Fruit fly (Drosophila melanogaster) whole organism, embryonic: Measurements from ENCODE around the gene CG1628.

Experiments
- Blimp-1 ChIP-seq: fragments of 200-800 bp; sonication (Bioruptor generic); optimal IDR thresholded peaks from 3 replicates; lab custom pipeline; 2018; ENCODE audit warnings: missing biosample characterization, missing genetic modification characterization, mild to moderate bottlenecking, moderate library complexity, missing genetic modification reagents
- CG10209 ChIP-seq: fragments of 200-800 bp; sonication (Bioruptor generic); optimal IDR thresholded peaks from 3 replicates; lab custom pipeline; 2017; ENCODE audit warnings: missing biosample characterization, mild to moderate bottlenecking, missing genetic modification characterization, missing genetic modification reagents
- CG10366 ChIP-seq: fragments of 200-800 bp; sonication (Bioruptor generic); IDR thresholded peaks from 2 replicates; pipeline ENCODE4 v1.3.6; 2022; ENCODE audit warnings: missing biosample characterization, missing genetic modification characterization
- CG10565 ChIP-seq: fragments of 200-800 bp; sonication (Bioruptor generic); optimal IDR thresholded peaks from 3 replicates; lab custom pipeline; 2016; ENCODE audit warnings: missing biosample characterization, mild to moderate bottlenecking, missing genetic modification characterization
- CG11456 ChIP-seq: fragments of 200-800 bp; sonication (Bioruptor generic); IDR thresholded peaks from 3 replicates; pipeline ENCODE4 v1.3.6; 2022; ENCODE audit warnings: missing biosample characterization, missing genetic modification characterization
- CG11504 ChIP-seq: fragments of 200-800 bp; sonication (Bioruptor generic); optimal IDR thresholded peaks from 3 replicates; lab custom pipeline; 2019; ENCODE audit warnings: missing biosample characterization, mild to moderate bottlenecking, missing genetic modification characterization, moderate library complexity
- CG12299 ChIP-seq: fragments of 200-800 bp; sonication (Bioruptor generic); optimal IDR thresholded peaks from 2 replicates; lab custom pipeline; 2018; ENCODE audit warnings: missing biosample characterization, mild to moderate bottlenecking, missing genetic modification characterization
- CG13775 ChIP-seq: fragments of 200-800 bp; sonication (Bioruptor generic); optimal IDR thresholded peaks from 3 replicates; lab custom pipeline; 2017; ENCODE audit warnings: missing biosample characterization, mild to moderate bottlenecking, missing genetic modification characterization
- CG15479 ChIP-seq: fragments of 200-800 bp; sonication (Bioruptor generic); optimal IDR thresholded peaks from 3 replicates; lab custom pipeline; 2019; ENCODE audit warnings: missing biosample characterization, mild to moderate bottlenecking, missing genetic modification characterization, moderate library complexity
- CG15601 ChIP-seq: fragments of 200-800 bp; sonication (Bioruptor generic); optimal IDR thresholded peaks from 3 replicates; lab custom pipeline; 2019; ENCODE audit warnings: missing biosample characterization, mild to moderate bottlenecking, missing genetic modification characterization, moderate library complexity
- CG18599 ChIP-seq: fragments of 200-800 bp; sonication (Bioruptor generic); optimal IDR thresholded peaks from 3 replicates; lab custom pipeline; 2017; ENCODE audit warnings: missing biosample characterization, missing genetic modification characterization, mild to moderate bottlenecking, moderate library complexity, missing genetic modification reagents
- CG18764 ChIP-seq: fragments of 200-800 bp; sonication (Bioruptor generic); optimal IDR thresholded peaks from 3 replicates; lab custom pipeline; 2016; ENCODE audit warnings: missing biosample characterization, missing genetic modification characterization
- CG2678 ChIP-seq: fragments of 200-800 bp; sonication (Bioruptor generic); optimal IDR thresholded peaks from 3 replicates; lab custom pipeline; 2019; ENCODE audit warnings: missing biosample characterization, mild to moderate bottlenecking, missing genetic modification characterization, moderate library complexity
- CG2875 ChIP-seq: fragments of 200-800 bp; sonication (Bioruptor generic); optimal IDR thresholded peaks from 2 replicates; lab custom pipeline; 2017; ENCODE audit warnings: missing biosample characterization, mild to moderate bottlenecking, missing genetic modification characterization, missing genetic modification reagents
- CG42726 ChIP-seq: fragments of 200-800 bp; sonication (Bioruptor generic); IDR thresholded peaks from 2 replicates; pipeline ENCODE4 v1.3.6; 2022; ENCODE audit warnings: missing biosample characterization, missing genetic modification characterization; ENCODE audit not compliant: partially characterized antibody
- CG4328 ChIP-seq: fragments of 200-800 bp; sonication (Bioruptor generic); optimal IDR thresholded peaks from 3 replicates; lab custom pipeline; 2017; ENCODE audit warnings: missing biosample characterization, missing genetic modification reagents, missing genetic modification characterization
- CG4820 ChIP-seq: fragments of 200-800 bp; sonication (Bioruptor generic); optimal IDR thresholded peaks from 3 replicates; lab custom pipeline; 2016; ENCODE audit warnings: missing biosample characterization, missing genetic modification characterization
- CG6272 ChIP-seq: fragments of 200-800 bp; sonication (Bioruptor generic); IDR thresholded peaks from 2 replicates; pipeline ENCODE4 v1.3.6; 2022; ENCODE audit warnings: missing biosample characterization, missing genetic modification characterization
- CG6689 ChIP-seq: fragments of 200-800 bp; sonication (Bioruptor generic); IDR thresholded peaks from 2 replicates; pipeline ENCODE4 v1.3.6; 2022; ENCODE audit warnings: missing biosample characterization, missing genetic modification characterization
- CG7839 ChIP-seq: fragments of 200-800 bp; sonication (Bioruptor generic); optimal IDR thresholded peaks from 3 replicates; lab custom pipeline; 2018; ENCODE audit warnings: missing biosample characterization, mild to moderate bottlenecking, missing genetic modification characterization, moderate library complexity
- CG8290 ChIP-seq, 3 experiments: fragments of 200-800 bp; sonication (Bioruptor generic); optimal IDR thresholded peaks; 2 replicates each; lab custom pipeline; 2016 to 2019; ENCODE audit warnings: missing biosample characterization in 3 of 3, missing genetic modification characterization in 3 of 3, mild to moderate bottlenecking in 2 of 3, moderate library complexity in 1 of 3
- CHES-1-like ChIP-seq: fragments of 200-800 bp; sonication (Bioruptor generic); optimal IDR thresholded peaks from 2 replicates; lab custom pipeline; 2016; ENCODE audit warnings: missing biosample characterization, missing genetic modification characterization
- MTF-1 ChIP-seq: fragments of 200-800 bp; sonication (Bioruptor generic); optimal IDR thresholded peaks from 2 replicates; lab custom pipeline; 2018; ENCODE audit warnings: missing biosample characterization, mild to moderate bottlenecking, missing genetic modification characterization, borderline replicate concordance
- NC2α ChIP-seq: fragments of 200-800 bp; sonication (Bioruptor generic); optimal IDR thresholded peaks from 2 replicates; lab custom pipeline; 2016; ENCODE audit warnings: missing biosample characterization, missing genetic modification characterization
- Opbp ChIP-seq: fragments of 200-800 bp; sonication (Bioruptor generic); IDR thresholded peaks from 3 replicates; pipeline ENCODE4 v1.3.6; 2022; ENCODE audit warnings: missing biosample characterization, missing genetic modification characterization; ENCODE audit not compliant: partially characterized antibody
- PHDP ChIP-seq: fragments of 200-800 bp; sonication (Bioruptor generic); optimal IDR thresholded peaks from 3 replicates; lab custom pipeline; 2018; ENCODE audit warnings: missing biosample characterization, mild to moderate bottlenecking, missing genetic modification characterization, moderate library complexity
- Side ChIP-seq: fragments of 200-800 bp; sonication (Bioruptor generic); optimal IDR thresholded peaks from 2 replicates; lab custom pipeline; 2016; ENCODE audit warnings: missing biosample characterization, missing genetic modification characterization
- Sox102F ChIP-seq: fragments of 200-800 bp; sonication (Bioruptor generic); optimal IDR thresholded peaks from 2 replicates; lab custom pipeline; 2018; ENCODE audit warnings: missing biosample characterization, mild to moderate bottlenecking, missing genetic modification characterization, moderate library complexity
- Trl ChIP-seq, 3 experiments: fragments of >200 bp in 2 of 3; fragments of 200-800 bp in 1 of 3; sonication (Bioruptor generic) in 1 of 3; optimal IDR thresholded peaks; 2 replicates in 1 of 3; 3 replicates in 2 of 3; lab custom pipeline; 2016 to 2017; ENCODE audit warnings: missing biosample characterization in 1 of 3, missing genetic modification characterization in 1 of 3
- ac ChIP-seq: fragments of 200-800 bp; sonication (Bioruptor generic); optimal IDR thresholded peaks from 3 replicates; lab custom pipeline; 2017; ENCODE audit warnings: missing biosample characterization, mild to moderate bottlenecking, missing genetic modification characterization
- bcd ChIP-seq: fragments of 200-800 bp; sonication (Bioruptor generic); optimal IDR thresholded peaks from 2 replicates; lab custom pipeline; 2017; ENCODE audit warnings: missing biosample characterization, mild to moderate bottlenecking, missing genetic modification characterization
- btn ChIP-seq: fragments of 200-800 bp; sonication (Bioruptor generic); optimal IDR thresholded peaks from 2 replicates; lab custom pipeline; 2016; ENCODE audit warnings: missing biosample characterization, missing genetic modification characterization
- caup ChIP-seq: fragments of 200-800 bp; sonication (Bioruptor generic); optimal IDR thresholded peaks from 3 replicates; lab custom pipeline; 2017; ENCODE audit warnings: missing biosample characterization, mild to moderate bottlenecking, missing genetic modification characterization, moderate library complexity; ENCODE audit not compliant: severe bottlenecking
- cg ChIP-seq: fragments of 200-800 bp; sonication (Bioruptor generic); optimal IDR thresholded peaks from 3 replicates; lab custom pipeline; 2019; ENCODE audit warnings: missing biosample characterization, mild to moderate bottlenecking, missing genetic modification characterization, moderate library complexity
- chif ChIP-seq, 2 experiments: fragments of 200-800 bp; sonication (Bioruptor generic); optimal IDR thresholded peaks; 3 replicates each; lab custom pipeline; 2016; ENCODE audit warnings: missing biosample characterization in 2 of 2, missing genetic modification characterization in 2 of 2
- ci ChIP-seq: fragments of 200-800 bp; sonication (Bioruptor generic); IDR thresholded peaks from 3 replicates; pipeline ENCODE4 v1.3.6; 2022; ENCODE audit warnings: missing biosample characterization, missing genetic modification characterization
- crol ChIP-seq: fragments of 200-800 bp; sonication (Bioruptor generic); IDR thresholded peaks from 2 replicates; pipeline ENCODE4 v1.3.6; 2022; ENCODE audit warnings: missing biosample characterization, missing genetic modification characterization
- ftz-f1 ChIP-seq: fragments of 200-800 bp; sonication (Bioruptor generic); optimal IDR thresholded peaks from 2 replicates; lab custom pipeline; 2016; ENCODE audit warnings: missing biosample characterization, missing genetic modification characterization
- hkb ChIP-seq, 2 experiments: fragments of 200-800 bp in 1 of 2; fragments of >200 bp in 1 of 2; sonication (Bioruptor generic) in 1 of 2; IDR thresholded peaks in 1 of 2; optimal IDR thresholded peaks in 1 of 2; 2 replicates each; pipeline versions ENCODE4 v1.3.6 to Lab custom; 2017 to 2022; ENCODE audit warnings: missing biosample characterization in 1 of 2, missing genetic modification characterization in 1 of 2
- otp ChIP-seq: fragments of 200-800 bp; sonication (Bioruptor generic); IDR thresholded peaks from 3 replicates; pipeline ENCODE4, ENCODE4 v1.3.6; 2022; ENCODE audit warnings: missing biosample characterization, missing genetic modification characterization
- peb ChIP-seq: fragments of 200-800 bp; sonication (Bioruptor generic); IDR thresholded peaks from 2 replicates; pipeline ENCODE4 v1.3.6; 2022; ENCODE audit warnings: missing biosample characterization, missing genetic modification characterization
- sc ChIP-seq, 3 experiments: fragments of >200 bp in 2 of 3; fragments of 200-800 bp in 1 of 3; sonication (Bioruptor generic) in 1 of 3; optimal IDR thresholded peaks; 2 replicates in 2 of 3; 3 replicates in 1 of 3; lab custom pipeline; 2017; ENCODE audit warnings: mild to moderate bottlenecking in 1 of 3, missing biosample characterization in 1 of 3, missing genetic modification characterization in 1 of 3, missing genetic modification reagents in 1 of 3
- sim ChIP-seq: fragments of 200-800 bp; sonication (Bioruptor generic); IDR thresholded peaks from 2 replicates; pipeline ENCODE4 v1.3.6; 2022; ENCODE audit warnings: missing biosample characterization, missing genetic modification characterization
- unc-4 ChIP-seq: fragments of 200-800 bp; sonication (Bioruptor generic); IDR thresholded peaks from 2 replicates; pipeline ENCODE4 v1.3.6; 2022; ENCODE audit warnings: missing biosample characterization, missing genetic modification characterization; ENCODE audit not compliant: partially characterized antibody
- unpg ChIP-seq: fragments of 200-800 bp; sonication (Bioruptor generic); optimal IDR thresholded peaks from 3 replicates; lab custom pipeline; 2018; ENCODE audit warnings: missing biosample characterization, mild to moderate bottlenecking, missing genetic modification characterization, moderate library complexity
- wek ChIP-seq: fragments of 200-800 bp; sonication (Bioruptor generic); optimal IDR thresholded peaks from 3 replicates; lab custom pipeline; 2018; ENCODE audit warnings: missing biosample characterization, mild to moderate bottlenecking, missing genetic modification characterization, moderate library complexity
- wor ChIP-seq: fragments of 200-800 bp; sonication (Bioruptor generic); IDR thresholded peaks from 2 replicates; pipeline ENCODE4 v1.3.6; 2022; ENCODE audit warnings: missing biosample characterization, missing genetic modification characterization

CG1628 gene

DNA sequence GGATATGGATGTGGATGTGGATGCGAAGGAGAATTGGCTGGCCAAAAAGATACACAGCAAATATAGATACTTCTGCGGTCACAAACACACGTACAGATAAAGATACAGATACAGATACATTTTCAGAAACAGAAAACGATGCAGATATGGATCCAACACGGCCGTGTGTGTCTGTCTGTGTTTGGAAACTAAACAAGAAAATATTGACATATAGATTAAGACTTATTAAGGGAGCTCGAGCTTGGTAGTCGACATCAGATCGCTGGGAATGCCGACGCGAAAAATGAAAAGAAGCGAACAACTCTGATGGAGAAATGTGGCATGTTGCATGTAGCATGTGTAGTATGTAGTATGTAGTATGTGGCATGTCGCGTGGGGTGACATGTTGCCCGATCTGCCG, 20.4 kb downstream of the CG1628 start (continued):
- peak; percentile 14 for TF ChIP-seq btn (GFP tag; lab: Kevin White, UChicago)
- peak; percentile 30 for TF ChIP-seq CHES-1-like
- TF ChIP-seq CG2875 (GFP tag; lab: Kevin White, UChicago) = peak; percentile 63
- TF ChIP-seq wek (GFP tag; lab: Kevin White, UChicago) = peak; percentile 78
- no peak for TF ChIP-seq CG4820
- peak; percentile 12 for TF ChIP-seq CG15479
- TF ChIP-seq bcd (GFP tag; lab: Kevin White, UChicago) = peak; percentile 24
- TF ChIP-seq Side (GFP tag; lab: Kevin White, UChicago) = peak; percentile 3
- TF ChIP-seq Opbp (GFP tag; lab: Robert Waterston, UW) = no peak
- peak; percentile 45 for TF ChIP-seq CG2678 (tag; lab: Kevin White, UChicago)
- peak; percentile 13 for TF ChIP-seq Sox102F (GFP tag; lab: Kevin White, UChicago)
- no peak for TF ChIP-seq crol
- peak; percentile 32 for TF ChIP-seq Blimp-1
- TF ChIP-seq CG4328 = peak; percentile 31
- TF ChIP-seq CG18764 = peak; percentile 2
- TF ChIP-seq CG11456 = no peak
- TF ChIP-seq CG10209 (GFP tag; lab: Kevin White, UChicago) = peak; percentile 65
- TF ChIP-seq peb (GFP tag; lab: Robert Waterston, UW) = no peak
- no peak for TF ChIP-seq ftz-f1
- TF ChIP-seq ac (GFP tag; lab: Kevin White, UChicago) = peak; percentile 82
- peak; percentile 47 for TF ChIP-seq CG18599 (GFP tag; lab: Kevin White, UChicago)
- no peak for TF ChIP-seq hkb (optimal IDR thresholded peaks at IDR 0.05; lab: Kevin White, UChicago)
- TF ChIP-seq hkb (GFP tag; IDR thresholded peaks at IDR 0.05; lab: Robert Waterston, UW) = peak; percentile 24; the same call in 1 of the 2 replicates
- peak; percentile 22 for TF ChIP-seq caup (GFP tag; lab: Kevin White, UChicago)
- TF ChIP-seq CG11504 (tag; lab: Kevin White, UChicago) = peak; percentile 15
- TF ChIP-seq CG42726 (GFP tag; lab: Robert Waterston, UW) = no peak
- TF ChIP-seq MTF-1 = peak; percentile 79
- peak; percentile 24 for TF ChIP-seq cg (GFP tag; lab: Kevin White, UChicago)
- peak; percentile 46 for TF ChIP-seq CG15601
- TF ChIP-seq CG6689 (GFP tag; lab: Robert Waterston, UW) = no peak
- TF ChIP-seq CG12299 (tag; lab: Kevin White, UChicago) = peak; percentile 0
- 0 out of 2 replicates have a peak, but pooled peaks have one; percentile 11 for TF ChIP-seq wor (GFP tag; lab: Robert Waterston, UW)
- peak; percentile 10 for TF ChIP-seq CG7839 (tag; lab: Kevin White, UChicago)
- no peak for TF ChIP-seq CG13775
- TF ChIP-seq unc-4 = no peak
- 0 out of 3 replicates have a peak, but pooled peaks have one; percentile 37 for TF ChIP-seq ci (GFP tag; lab: Robert Waterston, UW)
- TF ChIP-seq chif (GFP tag; optimal IDR thresholded peaks at IDR 0.05; lab: Kevin White, UChicago) = peak in 1 of 2 experiments; percentile 21
- no peak for TF ChIP-seq CG10565
- TF ChIP-seq Trl (optimal IDR thresholded peaks at IDR 0.05; lab: Kevin White, UChicago) = no peak
- peak; percentile 60 for TF ChIP-seq Trl (GFP tag; optimal IDR thresholded peaks at IDR 0.05; lab: Kevin White, UChicago)
- TF ChIP-seq CG10366 (GFP tag; lab: Robert Waterston, UW) = no peak
- TF ChIP-seq CG6272 = no peak
- 0 out of 3 replicates have a peak, but pooled peaks have one; percentile 21 for TF ChIP-seq otp
- no peak for TF ChIP-seq sc (optimal IDR thresholded peaks at IDR 0.05; lab: Kevin White, UChicago)
- peak; percentile 41 for TF ChIP-seq sc (GFP tag; optimal IDR thresholded peaks at IDR 0.05; lab: Kevin White, UChicago)
- peak; percentile 5 for TF ChIP-seq NC2α (GFP tag; lab: Kevin White, UChicago)
- TF ChIP-seq PHDP (tag; lab: Kevin White, UChicago) = peak; percentile 64
- peak; percentile 61 for TF ChIP-seq unpg (GFP tag; lab: Kevin White, UChicago)
- TF ChIP-seq CG8290 (GFP tag; optimal IDR thresholded peaks at IDR 0.05; lab: Kevin White, UChicago) = no peak
- peak in 1 of 2 experiments; percentile 7 for TF ChIP-seq CG8290 (tag; optimal IDR thresholded peaks at IDR 0.05; lab: Kevin White, UChicago)
- TF ChIP-seq sim (GFP tag; lab: Robert Waterston, UW) = 0 out of 2 replicates have a peak, but pooled peaks have one; percentile 6
